Worm (Caenorhabditis elegans): ENCODE data around the gene T21C9.13.

Gene T21C9.13

DNA sequence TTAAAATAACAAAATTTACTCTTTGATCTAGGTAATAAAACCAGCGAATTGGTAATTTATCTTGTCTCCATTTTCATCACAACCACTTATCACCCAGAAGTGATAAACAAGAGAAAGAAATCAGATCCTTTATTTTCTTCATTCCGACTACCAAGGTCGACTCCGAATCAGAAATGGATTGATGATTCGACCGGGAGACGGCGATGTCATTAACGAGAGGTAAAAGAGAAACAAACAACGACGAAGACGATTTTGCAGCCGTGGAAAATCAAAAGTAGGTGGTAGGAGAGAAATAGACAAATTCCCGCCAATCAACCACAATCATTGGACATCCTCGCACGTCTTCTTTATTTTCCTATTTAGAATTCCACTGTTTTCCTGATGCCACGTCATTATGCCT lies 40.0 kb upstream of the T21C9.13 start:
- no peak for TF ChIP-seq tbx-8 (GFP tag; optimal IDR thresholded peaks at IDR 0.05)
- no peak for TF ChIP-seq sptf-1 (tag; optimal IDR thresholded peaks at IDR 0.05)
- TF ChIP-seq mls-2 (tag; optimal IDR thresholded peaks at IDR 0.05) = no peak
- TF ChIP-seq elt-1 (tag; optimal IDR thresholded peaks at IDR 0.05; ENCODE audit: borderline replicate concordance, insufficient read depth) = no peak
- no peak for TF ChIP-seq ceh-83 (GFP tag; optimal IDR thresholded peaks at IDR 0.05)
- no peak for TF ChIP-seq lin-32 (GFP tag; optimal IDR thresholded peaks at IDR 0.05)
- TF ChIP-seq nhr-237 (tag; optimal IDR thresholded peaks at IDR 0.05) = no peak
- TF ChIP-seq flh-1 (GFP tag; optimal IDR thresholded peaks at IDR 0.05) = no peak
- TF ChIP-seq pha-4 (tag; optimal IDR thresholded peaks at IDR 0.05) = no peak
- no peak for TF ChIP-seq mab-5 (tag; optimal IDR thresholded peaks at IDR 0.05)
- no peak for TF ChIP-seq ceh-43 (GFP tag; optimal IDR thresholded peaks at IDR 0.05)
- TF ChIP-seq nhr-76 (tag; optimal IDR thresholded peaks at IDR 0.05) = no peak
- no peak for TF ChIP-seq cnd-1 (tag; optimal IDR thresholded peaks at IDR 0.05)
- TF ChIP-seq sem-2 (GFP tag; optimal IDR thresholded peaks at IDR 0.05) = no peak
- no peak for TF ChIP-seq nhr-2 (tag; optimal IDR thresholded peaks at IDR 0.05)

DNA sequence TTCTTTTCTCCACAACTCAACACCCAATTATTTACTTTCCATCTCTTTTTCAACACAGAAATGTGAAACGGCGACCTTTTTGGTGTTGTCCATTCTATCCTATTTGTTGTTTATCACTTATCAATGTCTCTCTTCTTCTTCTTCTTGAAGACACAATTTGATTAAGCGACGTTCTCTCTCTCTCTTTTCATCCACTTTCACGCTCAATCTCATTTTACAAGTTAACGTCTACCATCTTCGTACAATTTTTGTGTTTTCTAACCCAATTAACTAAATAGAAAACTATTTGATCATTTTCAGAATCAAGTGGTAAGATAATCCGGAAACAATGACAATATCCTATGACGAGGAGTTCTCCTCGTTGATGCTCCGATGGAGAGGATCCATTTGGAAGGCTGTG lies 39.4 kb upstream of the T21C9.13 start, which contains the start of gene best-14:
best-14 (plus strand) TSS at position 301 of the 400 bp plus-strand sequence.
- TF ChIP-seq ham-2 (GFP tag; optimal IDR thresholded peaks at IDR 0.05) (no peak), blmp-1 (tag; optimal IDR thresholded peaks at IDR 0.05) (no peak), sem-2 (GFP tag; optimal IDR thresholded peaks at IDR 0.05) (no peak), ztf-11 (tag; optimal IDR thresholded peaks at IDR 0.05) (no peak), zip-8 (tag; optimal IDR thresholded peaks at IDR 0.05) (no peak), mls-2 (tag; optimal IDR thresholded peaks at IDR 0.05) (no peak), drap-1 (GFP tag; optimal IDR thresholded peaks at IDR 0.05) (no peak), M03D4.4 (tag; optimal IDR thresholded peaks at IDR 0.05) (no peak), mab-5 (tag; optimal IDR thresholded peaks at IDR 0.05) (no peak), unc-62 (GFP tag; optimal IDR thresholded peaks at IDR 0.05) (no peak), nhr-237 (tag; optimal IDR thresholded peaks at IDR 0.05) (no peak)

DNA sequence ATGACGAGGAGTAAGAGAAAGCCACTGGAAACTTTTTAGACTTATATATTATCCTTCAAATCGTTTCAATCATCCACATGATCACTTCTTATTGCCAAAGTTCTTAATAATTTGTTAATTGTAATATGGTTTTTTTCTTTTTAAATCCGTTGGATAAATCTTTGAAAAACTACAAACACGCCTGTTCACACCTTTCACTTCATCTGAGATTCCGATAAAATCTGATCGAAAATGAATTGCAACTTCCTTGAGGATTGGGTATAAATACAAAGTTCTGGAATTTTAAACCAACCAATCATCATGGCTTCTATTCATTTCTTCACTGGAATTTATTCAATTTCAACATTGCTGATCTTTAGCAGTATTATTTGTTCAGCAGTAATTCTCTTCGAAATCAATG lies 36.4 kb upstream of the T21C9.13 start, which contains the start of gene col-152:
col-152 (plus strand) TSS at position 301 of the 400 bp plus-strand sequence.
- TF ChIP-seq cnd-1 (tag; optimal IDR thresholded peaks at IDR 0.05) (no peak), pha-4 (tag; optimal IDR thresholded peaks at IDR 0.05) (no peak), sem-2 (GFP tag; optimal IDR thresholded peaks at IDR 0.05) (no peak), M03D4.4 (tag; optimal IDR thresholded peaks at IDR 0.05) (no peak), bed-3 (GFP tag; optimal IDR thresholded peaks at IDR 0.05) (no peak)

DNA sequence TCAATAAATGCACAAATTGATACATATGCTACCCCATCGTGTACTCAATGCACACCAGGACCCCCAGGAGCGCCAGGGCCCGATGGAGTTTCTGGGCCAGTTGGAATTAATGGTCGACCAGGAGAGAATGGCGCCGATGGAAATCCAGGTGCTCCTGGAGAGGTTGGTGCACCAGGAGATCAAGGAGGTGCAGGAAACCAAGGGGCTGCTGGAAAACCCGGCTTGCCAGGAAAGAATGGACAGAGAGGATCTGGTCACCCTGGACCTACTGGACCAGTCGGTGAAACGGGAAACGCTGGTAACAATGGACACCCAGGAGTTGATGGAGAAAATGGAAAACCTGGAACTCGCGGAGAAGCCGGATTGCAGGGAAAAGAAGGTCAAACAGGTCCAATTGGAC lies 35.4 kb upstream of the T21C9.13 start:
- TF ChIP-seq nhr-28 (tag; optimal IDR thresholded peaks at IDR 0.05) (no peak), M03D4.4 (tag; optimal IDR thresholded peaks at IDR 0.05) (no peak), mep-1 (tag; optimal IDR thresholded peaks at IDR 0.05) (no peak), sptf-1 (tag; optimal IDR thresholded peaks at IDR 0.05) (no peak), lsy-2 (tag; optimal IDR thresholded peaks at IDR 0.05) (no peak), elt-1 (tag; optimal IDR thresholded peaks at IDR 0.05; ENCODE audit: borderline replicate concordance, insufficient read depth) (no peak), ces-1 (GFP tag; optimal IDR thresholded peaks at IDR 0.05) (no peak), unc-62 (GFP tag; optimal IDR thresholded peaks at IDR 0.05) (no peak), nhr-76 (tag; optimal IDR thresholded peaks at IDR 0.05) (no peak), zip-8 (tag; optimal IDR thresholded peaks at IDR 0.05) (no peak), blmp-1 (tag; optimal IDR thresholded peaks at IDR 0.05) (no peak), flh-1 (GFP tag; optimal IDR thresholded peaks at IDR 0.05) (no peak), lin-13 (tag; optimal IDR thresholded peaks at IDR 0.05) (no peak), hlh-1 (tag; optimal IDR thresholded peaks at IDR 0.05) (no peak), mab-5 (tag; optimal IDR thresholded peaks at IDR 0.05) (no peak), ceh-83 (GFP tag; optimal IDR thresholded peaks at IDR 0.05) (no peak), pha-4 (tag; optimal IDR thresholded peaks at IDR 0.05) (no peak)

DNA sequence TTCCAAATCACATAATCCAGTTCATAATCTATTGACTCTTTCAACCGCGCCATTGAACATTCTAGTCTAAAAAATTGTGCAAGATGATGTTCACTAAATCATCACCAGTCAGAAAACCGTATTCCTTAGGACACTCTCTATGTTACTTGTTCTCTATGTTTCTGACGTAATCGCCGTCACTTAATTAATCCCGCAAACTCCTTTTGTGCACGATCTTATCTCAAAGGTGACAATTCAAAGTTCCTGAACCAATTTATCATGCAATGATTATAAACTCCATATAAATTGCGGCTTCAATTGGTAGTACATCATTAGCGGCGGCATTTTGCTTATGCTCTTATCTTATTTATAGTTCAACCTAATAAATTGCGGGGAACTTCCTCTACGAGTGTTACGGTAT lies 34.2 kb upstream of the T21C9.13 start:
- TF ChIP-seq lin-13 (tag; optimal IDR thresholded peaks at IDR 0.05) (no peak), nhr-28 (tag; optimal IDR thresholded peaks at IDR 0.05) (no peak), hlh-1 (tag; optimal IDR thresholded peaks at IDR 0.05) (no peak), ceh-39 (tag; optimal IDR thresholded peaks at IDR 0.05) (no peak), zip-8 (tag; optimal IDR thresholded peaks at IDR 0.05) (no peak), snpc-4 (tag; optimal IDR thresholded peaks at IDR 0.05) (no peak), cnd-1 (tag; optimal IDR thresholded peaks at IDR 0.05) (no peak), blmp-1 (tag; optimal IDR thresholded peaks at IDR 0.05) (no peak), flh-1 (GFP tag; optimal IDR thresholded peaks at IDR 0.05) (no peak)

Data from whole organism, mixed stage, embryonic.